Fruit fly (Drosophila melanogaster) S2 (cell line): ENCODE measurements around the gene CG33552.

Experiments
- CG8478 ChIP-seq: fragments of >200 bp; optimal IDR thresholded peaks from 2 replicates; lab custom pipeline; 2018
- CTCF ChIP-seq, 2 experiments: fragments of >200 bp; optimal IDR thresholded peaks; 2 replicates each; lab custom pipeline; 2018

CG33552 gene

dm6 chr2L:16710234-16710633 lies 27.9 kb downstream of the CG33552 start:
- TF ChIP-seq CTCF (optimal IDR thresholded peaks at IDR 0.05; lab: Kevin White, UChicago) (no peak), CG8478 (lab: Kevin White, UChicago) (no peak)

dm6 chr2L:16710677-16711076 lies 28.4 kb downstream of the CG33552 start:
- TF ChIP-seq CTCF (optimal IDR thresholded peaks at IDR 0.05; lab: Kevin White, UChicago) (no peak), CG8478 (lab: Kevin White, UChicago) (no peak)

dm6 chr2L:16711891-16712290 lies 29.6 kb downstream of the CG33552 start:
- no peak for TF ChIP-seq CTCF (optimal IDR thresholded peaks at IDR 0.05; lab: Kevin White, UChicago)
- no peak for TF ChIP-seq CG8478 (lab: Kevin White, UChicago)

dm6 chr2L:16713929-16714328 lies 31.6 kb downstream of the CG33552 start:
- TF ChIP-seq CG8478 (lab: Kevin White, UChicago) (no peak), CTCF (optimal IDR thresholded peaks at IDR 0.05; lab: Kevin White, UChicago) (no peak)

- TF ChIP-seq CTCF (optimal IDR thresholded peaks at IDR 0.05; lab: Kevin White, UChicago) (no peak), CG8478 (lab: Kevin White, UChicago) (no peak)
These were observed 33.0 kb downstream of the CG33552 start for dm6 chr2L:16715133-16715833.

- TF ChIP-seq CG8478 (lab: Kevin White, UChicago) (no peak), CTCF (optimal IDR thresholded peaks at IDR 0.05; lab: Kevin White, UChicago) (no peak)
These were observed 33.8 kb downstream of the CG33552 start, which contains the start of the genes Cyt-c-d and CG31808 for dm6 chr2L:16715841-16716701. Gene Cyt-c-d, plus strand, starts transcription at chr2L:16715891. Gene CG31808, minus strand, starts transcription at chr2L:16716195.

dm6 chr2L:16716771-16717170 lies 34.5 kb downstream of the CG33552 start:
- TF ChIP-seq CG8478 (lab: Kevin White, UChicago) (no peak), CTCF (optimal IDR thresholded peaks at IDR 0.05; lab: Kevin White, UChicago) (no peak)

- no peak for TF ChIP-seq CTCF (optimal IDR thresholded peaks at IDR 0.05; lab: Kevin White, UChicago)
- no peak for TF ChIP-seq CG8478 (lab: Kevin White, UChicago)
These were observed 36.3 kb downstream of the CG33552 start for dm6 chr2L:16718446-16719173.

dm6 chr2L:16719643-16720515 lies 37.6 kb downstream of the CG33552 start, which contains the start of gene Cyt-c-p:
Gene Cyt-c-p, plus strand, starts transcription at chr2L:16719932.
- TF ChIP-seq CG8478 (lab: Kevin White, UChicago) (no peak), CTCF (optimal IDR thresholded peaks at IDR 0.05; lab: Kevin White, UChicago) (no peak)

- TF ChIP-seq CTCF (optimal IDR thresholded peaks at IDR 0.05; lab: Kevin White, UChicago) = no peak
- TF ChIP-seq CG8478 (lab: Kevin White, UChicago) = no peak
These were observed 38.7 kb downstream of the CG33552 start for dm6 chr2L:16720707-16721700.

dm6 chr2L:16722596-16722995 lies 40.3 kb downstream of the CG33552 start:
- TF ChIP-seq CTCF (optimal IDR thresholded peaks at IDR 0.05; lab: Kevin White, UChicago) (no peak), CG8478 (lab: Kevin White, UChicago) (no peak)

- TF ChIP-seq CTCF (optimal IDR thresholded peaks at IDR 0.05; lab: Kevin White, UChicago) (no peak), CG8478 (lab: Kevin White, UChicago) (no peak)
These were observed 45.3 kb downstream of the CG33552 start, which contains the start of gene VhaSFD for dm6 chr2L:16727578-16728023. Gene VhaSFD, minus strand, starts transcription at chr2L:16727826.
